Worm (Caenorhabditis elegans) whole organism, early embryonic: ENCODE data around the gene W01A11.7.

Source experiments
- B0310.2 ChIP-seq: sonication (generic microtip); optimal IDR thresholded peaks from 2 replicates; lab custom pipeline; 2016; ENCODE audit warnings: mild to moderate bottlenecking, missing genetic modification characterization, missing compliant biosample characterization
- aly-1 ChIP-seq: sonication (generic microtip); optimal IDR thresholded peaks from 2 replicates; lab custom pipeline; 2016; ENCODE audit warnings: missing genetic modification characterization, missing compliant biosample characterization
- ama-1 ChIP-seq: fragments of 150-350 bp; optimal IDR thresholded peaks from 2 replicates; lab custom pipeline; 2014
- ets-7 ChIP-seq: sonication (generic microtip); optimal IDR thresholded peaks from 2 replicates; lab custom pipeline; 2016; ENCODE audit warnings: missing genotype, missing genetic modification characterization, missing compliant biosample characterization
- flt-1 ChIP-seq: fragments of 200-800 bp; sonication (Bioruptor generic); IDR thresholded peaks from 2 replicates; pipeline ENCODE4 v1.3.6; 2022; ENCODE audit warnings: missing genetic modification characterization, missing compliant biosample characterization
- hmbx-1 ChIP-seq: sonication (generic microtip); optimal IDR thresholded peaks from 2 replicates; lab custom pipeline; 2016; ENCODE audit warnings: mild to moderate bottlenecking, missing genetic modification characterization, missing compliant biosample characterization
- hmg-4 ChIP-seq: fragments of 200-800 bp; sonication (Bioruptor generic); optimal IDR thresholded peaks from 2 replicates; lab custom pipeline; 2018; ENCODE audit warnings: mild to moderate bottlenecking, missing genetic modification characterization, missing compliant biosample characterization
- hnd-1 ChIP-seq: sonication (generic microtip); optimal IDR thresholded peaks from 2 replicates; lab custom pipeline; 2016; ENCODE audit warnings: missing genetic modification characterization, missing compliant biosample characterization
- pes-1 ChIP-seq: fragments of 200-800 bp; sonication (Bioruptor generic); IDR thresholded peaks from 2 replicates; pipeline ENCODE4 v1.3.6; 2022; ENCODE audit warnings: missing genetic modification reagents, missing genetic modification characterization, missing compliant biosample characterization
- scrt-1 ChIP-seq: fragments of 200-800 bp; sonication (Bioruptor generic); IDR thresholded peaks from 2 replicates; pipeline ENCODE4 v1.3.6; 2022; ENCODE audit warnings: missing genetic modification characterization, missing compliant biosample characterization
- tbx-37 ChIP-seq: fragments of 200-800 bp; sonication (Bioruptor generic); conservative IDR thresholded peaks from 2 replicates; pipeline ENCODE4 v1.3.6; 2022; ENCODE audit warnings: missing genetic modification reagents, missing genetic modification characterization, missing compliant biosample characterization
- tra-4 ChIP-seq: sonication (generic microtip); optimal IDR thresholded peaks from 2 replicates; lab custom pipeline; 2017; ENCODE audit warnings: missing genetic modification characterization, missing compliant biosample characterization

ce11 chrV:6546450-6547171 lies 41.4 kb upstream of the W01A11.7 start, which contains the start of gene dre-1:
- TF ChIP-seq hmg-4 (GFP tag; lab: Kevin White, UChicago) (no peak), hmbx-1 (tag; lab: Kevin White, UChicago) (no peak), B0310.2 (tag; lab: Kevin White, UChicago) (no peak), tbx-37 (no peak), flt-1 (GFP tag; lab: Robert Waterston, UW) (no peak), tra-4 (no peak), ets-7 (tag; lab: Kevin White, UChicago) (no peak), ama-1 (no peak), pes-1 (GFP tag; lab: Robert Waterston, UW) (no peak), scrt-1 (GFP tag; lab: Robert Waterston, UW) (no peak), hnd-1 (tag; lab: Kevin White, UChicago) (no peak), aly-1 (no peak)
